Worm (Caenorhabditis elegans): ENCODE results near the gene F41G3.3.

ce11 chrII:6781983-6782382 lies 25.7 kb downstream of the F41G3.3 start:
- TF ChIP-seq him-1 (tag; optimal IDR thresholded peaks at IDR 0.05) (no peak), dao-5 (tag; optimal IDR thresholded peaks at IDR 0.05) (no peak), W03F9.2 (tag; optimal IDR thresholded peaks at IDR 0.05) (no peak)

Data from whole organism, L4/young adult.